Worm (Caenorhabditis elegans): Measurements from ENCODE around the gene C56C10.4.
A peak's percentile ranks its signal among the peaks of the same experiment; 100 is the strongest.

C56C10.4 gene

DNA sequence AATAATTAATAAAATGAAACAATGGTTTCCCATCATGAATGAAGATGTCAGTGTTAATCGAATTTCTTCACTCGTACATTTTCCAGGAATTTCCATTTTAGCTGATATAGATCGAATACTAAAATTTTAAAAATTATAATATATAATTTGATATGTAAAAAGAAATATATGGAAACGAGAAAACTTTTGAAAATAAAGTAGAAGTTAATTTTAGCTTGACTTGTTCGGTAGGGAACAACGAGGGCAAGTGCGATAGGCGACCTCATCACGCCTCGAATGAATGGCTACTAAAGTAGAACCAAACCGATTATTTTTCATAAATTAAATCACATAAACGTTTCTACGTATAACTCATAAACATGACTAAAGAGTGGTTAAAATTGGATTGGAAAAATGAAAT is 4.5 kb upstream of the C56C10.4 start, which contains the start of gene sra-31:
sra-31 (minus strand) TSS at position 101 of the 400 bp plus-strand sequence.
- TF ChIP-seq dao-5 (tag; optimal IDR thresholded peaks at IDR 0.05) (no peak), him-1 (tag; optimal IDR thresholded peaks at IDR 0.05) (no peak), W03F9.2 (tag; optimal IDR thresholded peaks at IDR 0.05) (no peak)

- no peak for TF ChIP-seq dao-5 (tag; optimal IDR thresholded peaks at IDR 0.05)
- TF ChIP-seq W03F9.2 (tag; optimal IDR thresholded peaks at IDR 0.05) = no peak
- no peak for TF ChIP-seq him-1 (tag; optimal IDR thresholded peaks at IDR 0.05)
Measured at ce11 chrII:6581236-6581635, 1.6 kb upstream of the C56C10.4 start, which contains the start of gene C56C10.6. C56C10.6 (minus strand) TSS chrII:6581336.

DNA sequence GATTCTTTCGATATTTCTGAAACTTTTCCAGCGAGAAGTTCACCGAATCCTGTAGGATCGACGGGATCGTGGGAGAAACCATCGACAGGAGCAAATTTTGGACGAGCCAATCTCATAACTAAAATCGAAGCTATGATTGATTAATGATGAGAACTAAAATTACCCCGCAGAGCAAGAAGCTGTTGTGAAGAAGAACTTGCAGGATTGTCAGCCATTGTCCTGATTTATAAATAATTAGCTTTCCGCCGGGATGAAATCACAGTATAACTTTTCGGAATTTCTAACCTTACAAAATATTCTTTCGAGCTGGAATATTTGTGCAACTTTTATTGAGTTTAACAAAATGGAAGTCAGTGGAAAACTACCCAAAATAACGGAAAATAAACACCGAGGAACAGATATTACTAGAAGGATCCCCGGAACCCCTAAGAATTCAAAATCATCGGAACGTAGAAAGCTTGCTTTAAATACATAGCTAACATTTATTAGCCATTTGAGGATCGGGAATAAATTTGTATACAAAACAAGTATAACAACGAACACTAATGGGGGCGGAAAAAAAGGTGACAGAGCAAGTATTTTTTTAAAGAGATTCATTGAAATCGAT is 4.5 kb downstream of the C56C10.4 start, which contains the start of gene C56C10.7:
C56C10.7 (minus strand) TSS at position 312 of the 607 bp plus-strand sequence.
- TF ChIP-seq him-1 (tag; optimal IDR thresholded peaks at IDR 0.05) (no peak), W03F9.2 (tag; optimal IDR thresholded peaks at IDR 0.05) (no peak), dao-5 (tag; optimal IDR thresholded peaks at IDR 0.05) (no peak)

ce11 chrII:6588605-6589292 is 5.9 kb downstream of the C56C10.4 start, which contains the start of gene icd-1:
icd-1 (minus strand) TSS chrII:6588655.
- TF ChIP-seq him-1 (tag; optimal IDR thresholded peaks at IDR 0.05) (peak; percentile 78), dao-5 (tag; optimal IDR thresholded peaks at IDR 0.05) (no peak), W03F9.2 (tag; optimal IDR thresholded peaks at IDR 0.05) (peak; percentile 95)

- no peak for TF ChIP-seq W03F9.2 (tag; optimal IDR thresholded peaks at IDR 0.05)
- TF ChIP-seq dao-5 (tag; optimal IDR thresholded peaks at IDR 0.05) = no peak
- TF ChIP-seq him-1 (tag; optimal IDR thresholded peaks at IDR 0.05) = no peak
Measured at ce11 chrII:6589408-6589807, 6.5 kb downstream of the C56C10.4 start, which contains the start of gene vps-32.1. vps-32.1 (plus strand) TSS chrII:6589708.

ce11 chrII:6591000-6591399 is 8.1 kb downstream of the C56C10.4 start:
- TF ChIP-seq him-1 (tag; optimal IDR thresholded peaks at IDR 0.05) (no peak), W03F9.2 (tag; optimal IDR thresholded peaks at IDR 0.05) (no peak)

ce11 chrII:6592251-6592650 is 9.4 kb downstream of the C56C10.4 start, which contains the start of gene C56C10.9:
C56C10.9 (minus strand) TSS chrII:6592351.
- no peak for TF ChIP-seq W03F9.2 (tag; optimal IDR thresholded peaks at IDR 0.05)
- TF ChIP-seq him-1 (tag; optimal IDR thresholded peaks at IDR 0.05) = no peak
- TF ChIP-seq dao-5 (tag; optimal IDR thresholded peaks at IDR 0.05) = no peak

ce11 chrII:6594151-6594550 is 11.3 kb downstream of the C56C10.4 start, which contains the start of gene aipr-1:
aipr-1 (minus strand) TSS chrII:6594251.
- TF ChIP-seq him-1 (tag; optimal IDR thresholded peaks at IDR 0.05) = no peak

DNA sequence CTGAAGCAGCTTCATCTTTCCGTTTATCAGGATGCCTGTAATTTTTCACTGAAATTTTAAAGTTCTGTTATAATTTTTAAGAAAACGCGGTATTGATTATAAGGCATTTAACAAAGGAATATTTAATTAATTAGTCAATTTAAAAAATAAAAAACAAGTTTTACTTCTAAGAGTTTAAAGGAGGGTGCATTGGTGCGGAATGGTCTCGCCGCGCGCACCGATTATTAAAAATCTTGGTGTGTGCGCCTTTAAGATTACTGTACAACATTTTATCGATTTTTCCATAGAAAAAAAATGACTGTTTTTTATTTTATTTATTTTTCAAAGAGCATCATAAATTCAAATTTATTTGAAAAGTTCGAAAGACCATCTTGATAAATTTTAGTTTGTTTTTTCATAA is 14.6 kb downstream of the C56C10.4 start:
- TF ChIP-seq W03F9.2 (tag; optimal IDR thresholded peaks at IDR 0.05) (no peak), dao-5 (tag; optimal IDR thresholded peaks at IDR 0.05) (no peak), him-1 (tag; optimal IDR thresholded peaks at IDR 0.05) (no peak)

DNA sequence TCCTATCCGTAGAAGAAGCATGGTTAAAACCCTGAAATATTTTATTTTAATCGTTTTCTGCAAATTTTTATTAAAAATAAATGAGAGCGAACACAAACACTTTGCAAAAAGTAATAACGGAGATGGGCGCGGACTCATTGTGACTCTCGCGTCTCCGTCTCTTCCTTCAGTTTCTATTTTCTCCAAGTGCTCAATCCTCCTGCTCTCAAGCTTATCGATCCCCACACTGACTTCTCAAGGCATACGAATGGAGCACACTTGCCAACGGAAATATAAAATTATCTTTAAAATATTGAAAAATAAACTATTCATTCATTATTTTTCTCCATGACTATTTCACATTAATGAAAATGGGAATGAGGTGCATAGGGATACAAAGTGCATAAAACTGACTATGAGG is 15.2 kb downstream of the C56C10.4 start, which contains the start of gene dnj-8:
dnj-8 (minus strand) TSS at position 31 of the 400 bp plus-strand sequence.
- TF ChIP-seq dao-5 (tag; optimal IDR thresholded peaks at IDR 0.05) (no peak), him-1 (tag; optimal IDR thresholded peaks at IDR 0.05) (no peak), W03F9.2 (tag; optimal IDR thresholded peaks at IDR 0.05) (no peak)

- TF ChIP-seq W03F9.2 (tag; optimal IDR thresholded peaks at IDR 0.05) (no peak), him-1 (tag; optimal IDR thresholded peaks at IDR 0.05) (no peak), dao-5 (tag; optimal IDR thresholded peaks at IDR 0.05) (no peak)
Measured at ce11 chrII:6600973-6601372, 18.1 kb downstream of the C56C10.4 start, which contains the start of gene vps-33.2. vps-33.2 (plus strand) TSS chrII:6601216.

DNA sequence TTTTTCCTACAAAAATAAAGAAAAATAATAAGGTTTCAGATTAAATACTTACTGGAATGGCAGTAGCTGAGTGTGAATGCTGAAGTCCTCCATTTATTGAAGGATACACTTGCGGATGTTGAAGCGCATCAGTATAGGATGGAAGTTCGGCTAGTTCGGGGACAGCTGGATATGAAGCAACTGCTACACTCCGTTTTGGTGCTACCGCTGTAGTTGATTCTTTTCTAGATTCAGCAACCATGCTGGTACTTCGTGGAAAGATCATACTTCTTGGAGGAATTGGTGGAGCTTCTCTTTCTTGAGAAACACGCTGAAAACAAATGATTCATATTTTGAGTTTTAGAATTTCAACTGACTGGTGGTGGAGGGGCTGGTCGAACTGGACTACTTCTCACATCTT is 25.8 kb downstream of the C56C10.4 start:
- TF ChIP-seq dao-5 (tag; optimal IDR thresholded peaks at IDR 0.05) = no peak

DNA sequence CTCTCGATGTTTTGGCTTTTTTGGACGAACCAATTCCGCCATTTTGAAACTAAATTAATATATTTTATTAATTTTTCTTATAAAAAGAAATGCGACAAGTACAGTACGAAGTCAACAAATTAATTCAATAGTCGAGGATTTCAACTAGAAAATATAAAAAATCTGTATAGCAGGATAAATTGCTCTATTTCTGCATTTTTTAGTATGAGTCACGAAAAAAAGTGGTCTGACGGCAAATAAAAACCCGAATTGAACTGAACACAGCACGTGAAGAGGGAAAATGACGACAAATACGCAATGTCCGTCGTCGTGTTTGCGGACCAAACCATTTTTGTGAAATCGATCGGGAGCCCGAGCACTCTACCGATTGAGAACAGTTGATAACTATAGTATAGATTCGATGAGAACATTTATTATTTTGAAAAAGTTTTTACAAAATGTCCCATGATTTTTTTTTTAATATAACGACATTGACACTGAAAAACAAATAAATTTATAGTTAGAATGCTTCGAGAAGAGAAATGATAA is 26.5 kb downstream of the C56C10.4 start, which contains the start of gene epg-5:
epg-5 (minus strand) TSS at position 51 of the 528 bp plus-strand sequence.
- TF ChIP-seq him-1 (tag; optimal IDR thresholded peaks at IDR 0.05) (no peak), dao-5 (tag; optimal IDR thresholded peaks at IDR 0.05) (no peak), W03F9.2 (tag; optimal IDR thresholded peaks at IDR 0.05) (no peak)

DNA sequence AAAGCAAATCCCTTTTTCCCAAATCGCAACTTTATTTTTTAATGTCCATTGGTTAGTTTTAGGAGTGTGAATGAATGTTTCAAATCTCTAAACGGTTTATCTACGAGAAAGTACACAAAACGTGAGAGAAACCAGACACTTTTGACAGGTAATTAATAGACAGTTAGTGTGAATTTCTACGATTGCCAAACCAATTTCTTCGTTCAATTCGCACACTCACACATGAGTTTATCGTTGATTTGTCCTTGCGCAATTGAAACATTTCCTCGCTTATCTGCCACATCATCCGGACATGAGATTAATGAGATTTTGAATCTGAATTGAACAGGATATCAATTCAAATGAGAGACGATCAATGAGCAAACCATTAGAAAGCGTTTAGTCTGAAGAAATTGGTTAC is 27.4 kb downstream of the C56C10.4 start:
- no peak for TF ChIP-seq dao-5 (tag; optimal IDR thresholded peaks at IDR 0.05)
- no peak for TF ChIP-seq him-1 (tag; optimal IDR thresholded peaks at IDR 0.05)
- TF ChIP-seq W03F9.2 (tag; optimal IDR thresholded peaks at IDR 0.05) = no peak
